Worm (Caenorhabditis elegans) whole organism, L4 larva: Measurements from ENCODE around the gene C04A2.15.

Source experiments
- F26F4.8 ChIP-seq: fragments of 200-800 bp; sonication (Bioruptor generic); conservative IDR thresholded peaks from 2 replicates; pipeline ENCODE4 v1.3.6; 2022; ENCODE audit warnings: missing genetic modification characterization, missing compliant biosample characterization
- F44E2.7 ChIP-seq: fragments of 200-800 bp; sonication (Bioruptor generic); IDR thresholded peaks from 2 replicates; pipeline ENCODE4 v2.1.2; 2022; ENCODE audit warnings: missing genetic modification characterization, missing compliant biosample characterization
- F49E8.2 ChIP-seq: sonication (generic microtip); optimal IDR thresholded peaks from 2 replicates; lab custom pipeline; 2016; ENCODE audit warnings: missing compliant biosample characterization, mild to moderate bottlenecking, missing genetic modification characterization, borderline replicate concordance
- ZK546.5 ChIP-seq, 2 experiments: sonication (generic microtip); optimal IDR thresholded peaks; 2 replicates each; lab custom pipeline; 2017; ENCODE audit warnings: missing biosample characterization in 2 of 2, missing genetic modification characterization in 2 of 2
- aly-2 ChIP-seq: sonication (generic microtip); optimal IDR thresholded peaks from 2 replicates; lab custom pipeline; 2018; ENCODE audit warnings: missing biosample characterization, missing genetic modification characterization
- arid-1 ChIP-seq: fragments of 200-800 bp; sonication (Bioruptor generic); conservative IDR thresholded peaks from 2 replicates; pipeline ENCODE4 v1.3.6; 2022; ENCODE audit warnings: missing genetic modification reagents, missing genetic modification characterization, missing compliant biosample characterization
- ceh-20 ChIP-seq: fragments of 200-800 bp; sonication (Bioruptor generic); IDR thresholded peaks from 2 replicates; pipeline ENCODE4 v1.3.6; 2022; ENCODE audit warnings: missing genetic modification reagents, missing genetic modification characterization, missing compliant biosample characterization
- ceh-82 ChIP-seq: sonication (generic microtip); optimal IDR thresholded peaks from 2 replicates; lab custom pipeline; 2017; ENCODE audit warnings: missing biosample characterization, missing genetic modification characterization
- ces-1 ChIP-seq: fragments of 150-350 bp; sonication (generic microtip); optimal IDR thresholded peaks from 4 replicates; lab custom pipeline; 2014; ENCODE audit warnings: missing biosample characterization, missing genetic modification reagents, missing genetic modification characterization
- ctbp-1 ChIP-seq: fragments of 200-800 bp; sonication (Bioruptor generic); IDR thresholded peaks from 2 replicates; pipeline ENCODE4 v1.3.6; 2022; ENCODE audit warnings: missing genetic modification reagents, missing genetic modification characterization, missing compliant biosample characterization
- daf-16 ChIP-seq, 3 experiments: sonication (generic microtip); optimal IDR thresholded peaks; 2 replicates each; lab custom pipeline; 2016 to 2017; ENCODE audit warnings: missing genetic modification characterization in 3 of 3, missing genetic modification reagents in 3 of 3, mild to moderate bottlenecking in 2 of 3, missing compliant biosample characterization in 2 of 3, missing biosample characterization in 1 of 3, moderate library complexity in 1 of 3
- dmd-6 ChIP-seq: fragments of 200-800 bp; sonication (Bioruptor generic); IDR thresholded peaks from 2 replicates; pipeline ENCODE4 v1.3.6; 2022; ENCODE audit warnings: missing genetic modification reagents, missing genetic modification characterization, missing compliant biosample characterization
- dpl-1 ChIP-seq: fragments of 150-350 bp; optimal IDR thresholded peaks from 2 replicates; lab custom pipeline; 2014; ENCODE audit warnings: missing biosample characterization, missing genetic modification reagents, missing genetic modification characterization
- hlh-11 ChIP-seq: fragments of 200-800 bp; sonication (Bioruptor generic); optimal IDR thresholded peaks from 2 replicates; lab custom pipeline; 2018; ENCODE audit warnings: mild to moderate bottlenecking, missing genetic modification characterization, missing compliant biosample characterization
- hlh-30 ChIP-seq: sonication (generic microtip); optimal IDR thresholded peaks from 2 replicates; lab custom pipeline; 2017; ENCODE audit warnings: antibody characterized with exemption, mild to moderate bottlenecking, missing genetic modification characterization, missing compliant biosample characterization; ENCODE audit not compliant: insufficient read depth
- hmg-1.1 ChIP-seq: fragments of 200-800 bp; sonication (Bioruptor generic); IDR thresholded peaks from 2 replicates; pipeline ENCODE4 v1.3.6; 2022; ENCODE audit warnings: missing genetic modification reagents, missing genetic modification characterization, missing compliant biosample characterization
- jun-1 ChIP-seq: fragments of 150-350 bp; optimal IDR thresholded peaks from 2 replicates; lab custom pipeline; 2014; ENCODE audit warnings: missing biosample characterization, missing genetic modification reagents, missing genetic modification characterization
- lim-7 ChIP-seq: fragments of 200-800 bp; sonication (Bioruptor generic); IDR thresholded peaks from 2 replicates; pipeline ENCODE4 v1.3.6; 2022; ENCODE audit warnings: missing genetic modification characterization, missing compliant biosample characterization
- lin-1 ChIP-seq: fragments of 200-800 bp; sonication (Bioruptor generic); IDR thresholded peaks from 2 replicates; pipeline ENCODE4 v1.3.6; 2022; ENCODE audit warnings: missing genetic modification reagents, missing genetic modification characterization, missing compliant biosample characterization
- lir-3 ChIP-seq: sonication (generic microtip); optimal IDR thresholded peaks from 2 replicates; lab custom pipeline; 2016; ENCODE audit warnings: mild to moderate bottlenecking, missing genetic modification characterization, missing compliant biosample characterization
- lsy-2 ChIP-seq, 2 experiments: fragments of 150-350 bp in 1 of 2; sonication (generic microtip) in 1 of 2; optimal IDR thresholded peaks; 2 replicates each; lab custom pipeline; 2014 to 2017; ENCODE audit warnings: missing biosample characterization in 2 of 2, missing genetic modification characterization in 2 of 2
- madf-5 ChIP-seq, 2 experiments: fragments of 200-800 bp; sonication (Bioruptor generic); IDR thresholded peaks; 2 replicates each; pipeline ENCODE4 v1.3.6; 2022; ENCODE audit warnings: missing compliant biosample characterization in 2 of 2, missing genetic modification characterization in 2 of 2
- mdl-1 ChIP-seq, 2 experiments: fragments of 150-350 bp in 1 of 2; sonication (generic microtip) in 1 of 2; optimal IDR thresholded peaks; 2 replicates each; lab custom pipeline; 2014 to 2017; ENCODE audit warnings: missing biosample characterization in 2 of 2, missing genetic modification characterization in 2 of 2
- mdt-29 ChIP-seq: fragments of 200-800 bp; sonication (Bioruptor generic); IDR thresholded peaks from 2 replicates; pipeline ENCODE4 v1.3.6; 2022; ENCODE audit warnings: missing genetic modification reagents, missing genetic modification characterization, missing compliant biosample characterization
- mep-1 ChIP-seq: fragments of 150-350 bp; sonication (generic microtip); optimal IDR thresholded peaks from 3 replicates; lab custom pipeline; 2014; ENCODE audit warnings: missing biosample characterization, missing genetic modification characterization
- mes-2 ChIP-seq: sonication (generic microtip); optimal IDR thresholded peaks from 2 replicates; lab custom pipeline; 2016; ENCODE audit warnings: missing genotype, mild to moderate bottlenecking, missing genetic modification characterization, missing compliant biosample characterization; ENCODE audit not compliant: poor library complexity, severe bottlenecking
- mxl-3 ChIP-seq: fragments of 200-800 bp; sonication (Bioruptor generic); optimal IDR thresholded peaks from 2 replicates; lab custom pipeline; 2018; ENCODE audit warnings: mild to moderate bottlenecking, missing genetic modification characterization, missing compliant biosample characterization
- nhr-11 ChIP-seq: fragments of 150-350 bp; optimal IDR thresholded peaks from 2 replicates; lab custom pipeline; 2014; ENCODE audit warnings: missing biosample characterization, missing genetic modification characterization
- nhr-25 ChIP-seq: sonication (generic microtip); optimal IDR thresholded peaks from 2 replicates; lab custom pipeline; 2017; ENCODE audit warnings: missing genetic modification characterization, mild to moderate bottlenecking, missing compliant biosample characterization, antibody characterized with exemption, moderate library complexity, borderline replicate concordance; ENCODE audit not compliant: insufficient read depth
- nhr-28 ChIP-seq: fragments of 150-350 bp; optimal IDR thresholded peaks from 2 replicates; lab custom pipeline; 2014; ENCODE audit warnings: missing biosample characterization, missing genetic modification characterization
- nhr-41 ChIP-seq: fragments of 200-800 bp; sonication (Bioruptor generic); IDR thresholded peaks from 2 replicates; pipeline ENCODE4 v1.3.6; 2022; ENCODE audit warnings: missing genetic modification reagents, missing genetic modification characterization, missing compliant biosample characterization
- nhr-48 ChIP-seq: sonication (generic microtip); optimal IDR thresholded peaks from 2 replicates; lab custom pipeline; 2016; ENCODE audit warnings: mild to moderate bottlenecking, missing genetic modification characterization, missing compliant biosample characterization
- nhr-77 ChIP-seq: fragments of 150-350 bp; optimal IDR thresholded peaks from 2 replicates; lab custom pipeline; 2014; ENCODE audit warnings: missing biosample characterization, missing genetic modification characterization
- php-3 ChIP-seq: fragments of 200-800 bp; sonication (Bioruptor generic); IDR thresholded peaks from 2 replicates; pipeline ENCODE4 v1.3.6; 2022; ENCODE audit warnings: missing genetic modification reagents, missing genetic modification characterization, missing compliant biosample characterization
- rbr-2 ChIP-seq: sonication (generic microtip); optimal IDR thresholded peaks from 2 replicates; lab custom pipeline; 2016; ENCODE audit warnings: missing genotype, missing genetic modification characterization, missing compliant biosample characterization
- set-16 ChIP-seq: fragments of 200-800 bp; sonication (Bioruptor generic); IDR thresholded peaks from 2 replicates; pipeline ENCODE4 v1.3.6; 2022; ENCODE audit warnings: missing genetic modification reagents, missing genetic modification characterization, missing compliant biosample characterization
- tra-1 ChIP-seq: fragments of 200-800 bp; sonication (Bioruptor generic); IDR thresholded peaks from 2 replicates; pipeline ENCODE4 v1.3.6; 2022; ENCODE audit warnings: missing genetic modification reagents, missing genetic modification characterization, missing compliant biosample characterization
- unc-62 ChIP-seq, 3 experiments: fragments of 150-350 bp in 1 of 3; sonication (generic microtip); optimal IDR thresholded peaks in 2 of 3; peaks in 1 of 3; 1 replicate in 1 of 3; 2 replicates in 2 of 3; lab custom pipeline; 2014 to 2017; ENCODE audit warnings: missing biosample characterization in 3 of 3, missing genetic modification characterization in 3 of 3, missing genetic modification reagents in 3 of 3, missing genotype in 1 of 3
- vab-7 ChIP-seq: fragments of 200-800 bp; sonication (Bioruptor generic); IDR thresholded peaks from 2 replicates; pipeline ENCODE4 v1.3.6; 2022; ENCODE audit warnings: missing genetic modification reagents, missing genetic modification characterization, missing compliant biosample characterization
- ztf-11 ChIP-seq: fragments of 150-350 bp; optimal IDR thresholded peaks from 2 replicates; lab custom pipeline; 2014; ENCODE audit warnings: missing biosample characterization, missing genetic modification characterization

Gene C04A2.15

ce11 chrII:6823233-6823632 lies 28.8 kb upstream of the C04A2.15 start:
- TF ChIP-seq nhr-28 (peak; percentile 27), nhr-48 (tag; lab: Kevin White, UChicago) (no peak), hlh-30 (tag; lab: Kevin White, UChicago) (peak; percentile 41), ZK546.5 (tag; optimal IDR thresholded peaks at IDR 0.05; lab: Kevin White, UChicago) (no peak), ztf-11 (tag; lab: Kevin White, UChicago) (no peak), hmg-1.1 (peak; percentile 32; the same call in 1 of the 2 replicates), mxl-3 (GFP tag; lab: Kevin White, UChicago) (peak; percentile 68), lin-1 (GFP tag; lab: Robert Waterston, UW) (no peak), vab-7 (GFP tag; lab: Robert Waterston, UW) (peak; percentile 27; the same call in 1 of the 2 replicates), mdl-1 (tag; optimal IDR thresholded peaks at IDR 0.05; lab: Kevin White, UChicago) (peak in 1 of 2 experiments; percentile 23), lim-7 (GFP tag; lab: Robert Waterston, UW) (no peak), unc-62 (GFP tag; optimal IDR thresholded peaks at IDR 0.05 in 1 of 2; lab: Kevin White, UChicago) (peak in 1 of 2 experiments; percentile 100), unc-62 (tag; optimal IDR thresholded peaks at IDR 0.05; lab: Kevin White, UChicago) (peak; percentile 55), daf-16 (GFP tag; optimal IDR thresholded peaks at IDR 0.05; lab: Kevin White, UChicago) (peak in 1 of 2 experiments; percentile 54), daf-16 (tag; optimal IDR thresholded peaks at IDR 0.05; lab: Kevin White, UChicago) (no peak), nhr-41 (GFP tag; lab: Robert Waterston, UW) (no peak), mdt-29 (GFP tag; lab: Robert Waterston, UW) (no peak), aly-2 (no peak), nhr-11 (peak; percentile 21), mep-1 (peak; percentile 45), jun-1 (no peak), F49E8.2 (tag; lab: Kevin White, UChicago) (no peak), rbr-2 (tag; lab: Kevin White, UChicago) (peak; percentile 10), dpl-1 (GFP tag; lab: Kevin White, UChicago) (no peak), ceh-82 (no peak), php-3 (GFP tag; lab: Robert Waterston, UW) (no peak), ctbp-1 (GFP tag; lab: Robert Waterston, UW) (no peak), hlh-11 (tag; lab: Kevin White, UChicago) (peak; percentile 69), nhr-77 (no peak), tra-1 (GFP tag; lab: Robert Waterston, UW) (peak; percentile 78), madf-5 (GFP tag; IDR thresholded peaks at IDR 0.05; lab: Robert Waterston, UW) (no peak), dmd-6 (peak; percentile 56), ceh-20 (GFP tag; lab: Robert Waterston, UW) (peak; percentile 88; the same call in 1 of the 2 replicates), F26F4.8 (GFP tag; lab: Robert Waterston, UW) (no peak), lir-3 (tag; lab: Kevin White, UChicago) (no peak), set-16 (GFP tag; lab: Robert Waterston, UW) (no peak), ces-1 (GFP tag; lab: Kevin White, UChicago) (no peak), lsy-2 (tag; optimal IDR thresholded peaks at IDR 0.05; lab: Kevin White, UChicago) (peak in 1 of 2 experiments; percentile 31), arid-1 (no peak), F44E2.7 (GFP tag; lab: Robert Waterston, UW) (no peak), nhr-25 (tag; lab: Kevin White, UChicago) (no peak), mes-2 (tag; lab: Kevin White, UChicago) (peak; percentile 2)
- TF ChIP-seq, all 104 proteins: peak for 17
